Worm (Caenorhabditis elegans) whole organism, L1 larva: ENCODE measurements around the gene nhr-254.

Experiments used
- C04F5.9 ChIP-seq: sonication (generic microtip); optimal IDR thresholded peaks from 2 replicates; lab custom pipeline; 2016; ENCODE audit warnings: missing genetic modification characterization, missing compliant biosample characterization
- F16B12.6 ChIP-seq: fragments of 150-350 bp; optimal IDR thresholded peaks from 2 replicates; lab custom pipeline; 2014; ENCODE audit warnings: missing biosample characterization, missing genetic modification characterization
- Y116A8C.19 ChIP-seq: sonication (generic microtip); optimal IDR thresholded peaks from 2 replicates; lab custom pipeline; 2016; ENCODE audit warnings: missing compliant biosample characterization, missing genetic modification characterization, borderline replicate concordance
- alr-1 ChIP-seq: fragments of 200-800 bp; sonication (Bioruptor generic); optimal IDR thresholded peaks from 2 replicates; lab custom pipeline; 2018; ENCODE audit warnings: borderline replicate concordance, mild to moderate bottlenecking, missing genetic modification characterization, missing compliant biosample characterization
- aly-2 ChIP-seq: fragments of 150-350 bp; optimal IDR thresholded peaks from 2 replicates; lab custom pipeline; 2014; ENCODE audit warnings: missing biosample characterization, missing genetic modification characterization
- ama-1 ChIP-seq: fragments of 150-350 bp; optimal IDR thresholded peaks from 2 replicates; lab custom pipeline; 2014
- ceh-63 ChIP-seq: fragments of 200-800 bp; sonication (Bioruptor generic); optimal IDR thresholded peaks from 2 replicates; lab custom pipeline; 2018; ENCODE audit warnings: mild to moderate bottlenecking, missing genetic modification characterization, missing compliant biosample characterization
- ceh-8 ChIP-seq: fragments of 200-800 bp; sonication (Bioruptor generic); optimal IDR thresholded peaks from 2 replicates; lab custom pipeline; 2018; ENCODE audit warnings: mild to moderate bottlenecking, missing genetic modification characterization, moderate library complexity, missing compliant biosample characterization
- ceh-82 ChIP-seq, 3 experiments: fragments of 150-350 bp in 1 of 3; sonication (generic microtip) in 2 of 3; optimal IDR thresholded peaks; 2 replicates each; lab custom pipeline; 2014 to 2017; ENCODE audit warnings: missing biosample characterization in 3 of 3, missing genetic modification characterization in 3 of 3
- dsc-1 ChIP-seq: sonication (generic microtip); optimal IDR thresholded peaks from 2 replicates; lab custom pipeline; 2016; ENCODE audit warnings: mild to moderate bottlenecking, missing genetic modification characterization, missing compliant biosample characterization
- efl-1 ChIP-seq, 4 experiments: fragments of 150-350 bp; optimal IDR thresholded peaks in 3 of 4; peaks in 1 of 4; 1 replicate in 1 of 4; 2 replicates in 3 of 4; lab custom pipeline; 2014; ENCODE audit warnings: missing biosample characterization in 2 of 4, missing genetic modification characterization in 2 of 4, missing genetic modification reagents in 2 of 4
- egl-13 ChIP-seq: sonication (generic microtip); optimal IDR thresholded peaks from 2 replicates; lab custom pipeline; 2016; ENCODE audit warnings: missing genotype, missing genetic modification reagents, missing genetic modification characterization, missing compliant biosample characterization
- elt-2 ChIP-seq: sonication (generic microtip); optimal IDR thresholded peaks from 2 replicates; lab custom pipeline; 2016; ENCODE audit warnings: missing genetic modification characterization, mild to moderate bottlenecking, inconsistent platforms, missing compliant biosample characterization, missing genetic modification reagents
- fkh-8 ChIP-seq: sonication (generic microtip); optimal IDR thresholded peaks from 2 replicates; lab custom pipeline; 2016; ENCODE audit warnings: mild to moderate bottlenecking, missing genetic modification characterization, missing compliant biosample characterization
- grh-1 ChIP-seq: fragments of 200-800 bp; sonication (Bioruptor generic); IDR thresholded peaks from 2 replicates; pipeline ENCODE4 v1.3.6; 2022; ENCODE audit warnings: missing genetic modification reagents, missing genetic modification characterization, missing compliant biosample characterization
- hlh-17 ChIP-seq: fragments of 200-800 bp; sonication (Bioruptor generic); optimal IDR thresholded peaks from 2 replicates; lab custom pipeline; 2018; ENCODE audit warnings: missing genetic modification characterization, mild to moderate bottlenecking, missing compliant biosample characterization, moderate library complexity, borderline replicate concordance
- hlh-4 ChIP-seq: sonication (generic microtip); optimal IDR thresholded peaks from 2 replicates; lab custom pipeline; 2016; ENCODE audit warnings: mild to moderate bottlenecking, missing genetic modification characterization, missing compliant biosample characterization
- hpl-2 ChIP-seq: fragments of 150-350 bp; optimal IDR thresholded peaks from 2 replicates; lab custom pipeline; 2014; ENCODE audit warnings: missing biosample characterization, missing genetic modification reagents, missing genetic modification characterization
- irx-1 ChIP-seq: sonication (generic microtip); optimal IDR thresholded peaks from 2 replicates; lab custom pipeline; 2016; ENCODE audit warnings: missing genetic modification characterization, missing compliant biosample characterization
- jun-1 ChIP-seq: fragments of 150-350 bp; optimal IDR thresholded peaks from 2 replicates; lab custom pipeline; 2014; ENCODE audit warnings: missing biosample characterization, missing genetic modification reagents, missing genetic modification characterization
- lin-13 ChIP-seq: fragments of 150-350 bp; optimal IDR thresholded peaks from 2 replicates; lab custom pipeline; 2014; ENCODE audit warnings: missing biosample characterization, missing genetic modification reagents, missing genetic modification characterization
- lin-35 ChIP-seq, 2 experiments: fragments of 150-350 bp; optimal IDR thresholded peaks; 2 replicates each; lab custom pipeline; 2014; ENCODE audit warnings: missing biosample characterization in 2 of 2, missing genetic modification characterization in 2 of 2, missing genetic modification reagents in 2 of 2
- mef-2 ChIP-seq: fragments of 150-350 bp; optimal IDR thresholded peaks from 2 replicates; lab custom pipeline; 2014; ENCODE audit warnings: missing biosample characterization, missing genetic modification characterization
- nhr-11 ChIP-seq: fragments of 150-350 bp; optimal IDR thresholded peaks from 2 replicates; lab custom pipeline; 2014; ENCODE audit warnings: missing biosample characterization, missing genetic modification characterization
- nhr-12 ChIP-seq: sonication (generic microtip); optimal IDR thresholded peaks from 2 replicates; lab custom pipeline; 2017; ENCODE audit warnings: missing biosample characterization, missing genetic modification characterization
- nhr-19 ChIP-seq: fragments of 200-800 bp; sonication (Bioruptor generic); conservative IDR thresholded peaks from 2 replicates; pipeline ENCODE4 v1.3.6; 2022; ENCODE audit warnings: missing genetic modification characterization, missing compliant biosample characterization
- nhr-20 ChIP-seq: sonication (generic microtip); optimal IDR thresholded peaks from 2 replicates; lab custom pipeline; 2016; ENCODE audit warnings: mild to moderate bottlenecking, missing genetic modification characterization, missing compliant biosample characterization
- nhr-28 ChIP-seq: fragments of 150-350 bp; optimal IDR thresholded peaks from 2 replicates; lab custom pipeline; 2014; ENCODE audit warnings: missing biosample characterization, missing genetic modification characterization
- nhr-47 ChIP-seq: sonication (generic microtip); optimal IDR thresholded peaks from 2 replicates; lab custom pipeline; 2016; ENCODE audit warnings: mild to moderate bottlenecking, missing genetic modification characterization, moderate library complexity, missing compliant biosample characterization
- nhr-90 ChIP-seq: sonication (generic microtip); optimal IDR thresholded peaks from 2 replicates; lab custom pipeline; 2016; ENCODE audit warnings: mild to moderate bottlenecking, missing genetic modification characterization, missing compliant biosample characterization; ENCODE audit not compliant: poor library complexity
- pag-3 ChIP-seq: sonication (generic microtip); optimal IDR thresholded peaks from 2 replicates; lab custom pipeline; 2017; ENCODE audit warnings: missing genetic modification characterization, mild to moderate bottlenecking, missing compliant biosample characterization, antibody characterized with exemption, borderline replicate concordance; ENCODE audit not compliant: insufficient read depth
- pqm-1 ChIP-seq: sonication (generic microtip); optimal IDR thresholded peaks from 3 replicates; lab custom pipeline; 2017; ENCODE audit warnings: missing biosample characterization, missing genetic modification characterization
- rnt-1 ChIP-seq: sonication (generic microtip); optimal IDR thresholded peaks from 2 replicates; lab custom pipeline; 2016; ENCODE audit warnings: mild to moderate bottlenecking, missing genetic modification characterization, moderate library complexity, missing compliant biosample characterization
- snpc-4 ChIP-seq: fragments of 150-350 bp; optimal IDR thresholded peaks from 2 replicates; lab custom pipeline; 2014; ENCODE audit warnings: missing biosample characterization, missing genetic modification characterization
- swsn-7 ChIP-seq: sonication (generic microtip); optimal IDR thresholded peaks from 2 replicates; lab custom pipeline; 2016; ENCODE audit warnings: missing genetic modification characterization, missing compliant biosample characterization
- unc-130 ChIP-seq: fragments of 150-350 bp; optimal IDR thresholded peaks from 2 replicates; lab custom pipeline; 2017; ENCODE audit warnings: missing biosample characterization, missing genetic modification characterization, inconsistent platforms
- unc-98 ChIP-seq: fragments of 200-800 bp; sonication (Bioruptor generic); IDR thresholded peaks from 2 replicates; pipeline ENCODE4 v1.3.6; 2022; ENCODE audit warnings: missing genetic modification characterization, missing compliant biosample characterization
- vab-15 ChIP-seq: sonication (generic microtip); optimal IDR thresholded peaks from 2 replicates; lab custom pipeline; 2017; ENCODE audit warnings: missing genotype, mild to moderate bottlenecking, missing genetic modification characterization, missing compliant biosample characterization
- xbp-1 ChIP-seq: sonication (generic microtip); optimal IDR thresholded peaks from 2 replicates; lab custom pipeline; 2016; ENCODE audit warnings: missing genetic modification characterization, missing compliant biosample characterization
- zag-1 ChIP-seq: fragments of 150-350 bp; optimal IDR thresholded peaks from 2 replicates; lab custom pipeline; 2014; ENCODE audit warnings: missing biosample characterization, missing genetic modification characterization
- zip-4 ChIP-seq: fragments of 200-800 bp; sonication (Bioruptor generic); optimal IDR thresholded peaks from 2 replicates; lab custom pipeline; 2018; ENCODE audit warnings: mild to moderate bottlenecking, missing genetic modification characterization, moderate library complexity, missing compliant biosample characterization

The nhr-254 gene

ce11 chrV:428844-429243, 36.4 kb downstream of the nhr-254 start, which contains the start of gene B0554.4:
B0554.4 (plus strand) TSS chrV:429144.
- TF ChIP-seq ceh-63 (GFP tag; lab: Kevin White, UChicago) = no peak
- TF ChIP-seq aly-2 (tag; lab: Kevin White, UChicago) = no peak
- no peak for TF ChIP-seq lin-35 (GFP tag; optimal IDR thresholded peaks at IDR 0.05; lab: Kevin White, UChicago)
- TF ChIP-seq hlh-17 (GFP tag; lab: Kevin White, UChicago) = no peak
- TF ChIP-seq unc-98 (GFP tag; lab: Robert Waterston, UW) = no peak
- no peak for TF ChIP-seq vab-15
- TF ChIP-seq swsn-7 = no peak
- TF ChIP-seq nhr-90 (tag; lab: Kevin White, UChicago) = no peak
- no peak for TF ChIP-seq irx-1 (tag; lab: Kevin White, UChicago)
- no peak for TF ChIP-seq zip-4 (GFP tag; lab: Kevin White, UChicago)
- TF ChIP-seq C04F5.9 (tag; lab: Kevin White, UChicago) = no peak
- no peak for TF ChIP-seq nhr-28 (tag; lab: Kevin White, UChicago)

DNA sequence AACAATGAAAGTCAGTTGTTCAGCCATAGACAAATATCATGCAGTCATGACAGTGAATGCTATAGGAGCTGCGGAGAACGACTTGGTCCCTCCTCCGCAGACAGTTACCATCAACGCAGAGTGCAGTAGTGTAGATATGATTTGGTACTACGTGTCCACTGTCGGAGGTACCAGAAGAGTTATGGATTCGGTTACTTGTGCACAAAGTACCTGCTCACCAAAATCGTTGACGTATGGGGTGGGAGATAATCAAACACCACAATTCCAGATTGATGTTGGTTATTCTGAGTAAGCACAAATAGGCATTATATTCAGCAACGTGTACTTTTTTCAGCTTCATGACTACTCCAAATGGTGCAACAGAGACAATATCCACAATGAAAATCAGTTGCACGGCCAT, 40.6 kb downstream of the nhr-254 start:
- TF ChIP-seq jun-1 (tag; lab: Kevin White, UChicago) (no peak), zag-1 (tag; lab: Kevin White, UChicago) (no peak), hpl-2 (GFP tag; lab: Kevin White, UChicago) (no peak), xbp-1 (tag; lab: Kevin White, UChicago) (no peak), alr-1 (tag; lab: Kevin White, UChicago) (no peak), ceh-82 (tag; optimal IDR thresholded peaks at IDR 0.05; lab: Kevin White, UChicago) (no peak), lin-13 (GFP tag; lab: Kevin White, UChicago) (no peak), efl-1 (optimal IDR thresholded peaks at IDR 0.05; lab: Kevin White, UChicago) (no peak), efl-1 (GFP tag; optimal IDR thresholded peaks at IDR 0.05 in 1 of 2; lab: Kevin White, UChicago) (no peak), grh-1 (GFP tag; lab: Robert Waterston, UW) (no peak), ama-1 (lab: Kevin White, UChicago) (no peak), elt-2 (no peak), nhr-12 (no peak), nhr-47 (tag; lab: Kevin White, UChicago) (no peak), rnt-1 (tag; lab: Kevin White, UChicago) (no peak), pag-3 (no peak), hlh-17 (GFP tag; lab: Kevin White, UChicago) (no peak), fkh-8 (tag; lab: Kevin White, UChicago) (no peak)

ce11 chrV:433898-434297, 41.5 kb downstream of the nhr-254 start, which contains the start of gene B0554.2:
B0554.2 (plus strand) TSS chrV:434198.
- TF ChIP-seq hlh-4 (tag; lab: Kevin White, UChicago) (no peak), mef-2 (no peak), nhr-11 (tag; lab: Kevin White, UChicago) (no peak), irx-1 (tag; lab: Kevin White, UChicago) (no peak), Y116A8C.19 (tag; lab: Kevin White, UChicago) (no peak), nhr-12 (no peak), ceh-63 (GFP tag; lab: Kevin White, UChicago) (no peak)

ce11 chrV:438094-438493, 45.7 kb downstream of the nhr-254 start, which contains the start of gene B0554.1:
B0554.1 (plus strand) TSS chrV:438394.
- TF ChIP-seq nhr-28 (tag; lab: Kevin White, UChicago) (no peak), vab-15 (no peak), nhr-19 (GFP tag; lab: Robert Waterston, UW) (no peak), ceh-8 (GFP tag; lab: Kevin White, UChicago) (no peak), nhr-20 (no peak), F16B12.6 (tag; lab: Kevin White, UChicago) (no peak), ama-1 (lab: Kevin White, UChicago) (no peak), unc-130 (tag; lab: Kevin White, UChicago) (no peak), mef-2 (no peak), aly-2 (tag; lab: Kevin White, UChicago) (no peak), pqm-1 (tag; lab: Kevin White, UChicago) (no peak), dsc-1 (tag; lab: Kevin White, UChicago) (no peak), nhr-11 (tag; lab: Kevin White, UChicago) (no peak), hpl-2 (GFP tag; lab: Kevin White, UChicago) (no peak), egl-13 (no peak), snpc-4 (tag; lab: Kevin White, UChicago) (no peak)
